Worm (Caenorhabditis elegans) whole organism, L1 larva: Measurements from ENCODE around the gene cah-1.
A peak's percentile ranks its signal among the peaks of the same experiment; 100 is the strongest.
"Not testable (repeated sequence)": the region's sequence is repeated elsewhere in the genome, so short reads cannot be mapped to it uniquely, and the experiment has no call there.

Experiments used
- C04F5.9 ChIP-seq: sonication (generic microtip); optimal IDR thresholded peaks from 2 replicates; lab custom pipeline; 2016; ENCODE audit warnings: missing genetic modification characterization, missing compliant biosample characterization
- F16B12.6 ChIP-seq: fragments of 150-350 bp; optimal IDR thresholded peaks from 2 replicates; lab custom pipeline; 2014; ENCODE audit warnings: missing biosample characterization, missing genetic modification characterization
- Y116A8C.19 ChIP-seq: sonication (generic microtip); optimal IDR thresholded peaks from 2 replicates; lab custom pipeline; 2016; ENCODE audit warnings: missing compliant biosample characterization, missing genetic modification characterization, borderline replicate concordance
- aha-1 ChIP-seq: fragments of 150-350 bp; optimal IDR thresholded peaks from 2 replicates; lab custom pipeline; 2014; ENCODE audit warnings: missing biosample characterization, missing genetic modification characterization
- alr-1 ChIP-seq: fragments of 200-800 bp; sonication (Bioruptor generic); optimal IDR thresholded peaks from 2 replicates; lab custom pipeline; 2018; ENCODE audit warnings: borderline replicate concordance, mild to moderate bottlenecking, missing genetic modification characterization, missing compliant biosample characterization
- aly-2 ChIP-seq: fragments of 150-350 bp; optimal IDR thresholded peaks from 2 replicates; lab custom pipeline; 2014; ENCODE audit warnings: missing biosample characterization, missing genetic modification characterization
- blmp-1 ChIP-seq: fragments of 150-350 bp; optimal IDR thresholded peaks from 2 replicates; lab custom pipeline; 2014; ENCODE audit warnings: missing biosample characterization, missing genetic modification characterization
- ceh-63 ChIP-seq: fragments of 200-800 bp; sonication (Bioruptor generic); optimal IDR thresholded peaks from 2 replicates; lab custom pipeline; 2018; ENCODE audit warnings: mild to moderate bottlenecking, missing genetic modification characterization, missing compliant biosample characterization
- ceh-82 ChIP-seq, 3 experiments: fragments of 150-350 bp in 1 of 3; sonication (generic microtip) in 2 of 3; optimal IDR thresholded peaks; 2 replicates each; lab custom pipeline; 2014 to 2017; ENCODE audit warnings: missing biosample characterization in 3 of 3, missing genetic modification characterization in 3 of 3
- ceh-88 ChIP-seq: fragments of 200-800 bp; sonication (Bioruptor generic); IDR thresholded peaks from 2 replicates; pipeline ENCODE4 v1.3.6; 2022; ENCODE audit warnings: missing genetic modification characterization, missing compliant biosample characterization
- ces-1 ChIP-seq: fragments of 150-350 bp; optimal IDR thresholded peaks from 2 replicates; lab custom pipeline; 2014; ENCODE audit warnings: missing biosample characterization, missing genetic modification reagents, missing genetic modification characterization
- dsc-1 ChIP-seq: sonication (generic microtip); optimal IDR thresholded peaks from 2 replicates; lab custom pipeline; 2016; ENCODE audit warnings: mild to moderate bottlenecking, missing genetic modification characterization, missing compliant biosample characterization
- efl-3 ChIP-seq: fragments of 200-800 bp; sonication (Bioruptor generic); optimal IDR thresholded peaks from 2 replicates; lab custom pipeline; 2018; ENCODE audit warnings: mild to moderate bottlenecking, missing genetic modification characterization, missing compliant biosample characterization
- egl-27 ChIP-seq, 2 experiments: fragments of 150-350 bp in 1 of 2; sonication (generic microtip); optimal IDR thresholded peaks; 3 replicates each; lab custom pipeline; 2017 to 2018; ENCODE audit warnings: missing biosample characterization in 2 of 2, missing genetic modification characterization in 2 of 2, missing genetic modification reagents in 2 of 2
- elt-3 ChIP-seq, 6 experiments: fragments of 150-350 bp in 1 of 6; sonication (generic microtip); optimal IDR thresholded peaks; 2 replicates each; lab custom pipeline; 2017 to 2018; ENCODE audit warnings: missing biosample characterization in 6 of 6, missing genetic modification characterization in 6 of 6, inconsistent platforms in 1 of 6
- ets-5 ChIP-seq: fragments of 200-800 bp; sonication (Bioruptor generic); IDR thresholded peaks from 2 replicates; pipeline ENCODE4 v1.3.6; 2022; ENCODE audit warnings: missing genetic modification characterization, missing compliant biosample characterization
- fos-1 ChIP-seq: fragments of 150-350 bp; optimal IDR thresholded peaks from 2 replicates; lab custom pipeline; 2014; ENCODE audit warnings: missing biosample characterization, missing genetic modification characterization
- hpl-2 ChIP-seq: fragments of 150-350 bp; optimal IDR thresholded peaks from 2 replicates; lab custom pipeline; 2014; ENCODE audit warnings: missing biosample characterization, missing genetic modification reagents, missing genetic modification characterization
- isw-1 ChIP-seq: fragments of 200-800 bp; sonication (Bioruptor generic); IDR thresholded peaks from 2 replicates; pipeline ENCODE4 v1.3.6; 2022; ENCODE audit warnings: missing genetic modification characterization, missing compliant biosample characterization
- lin-13 ChIP-seq: fragments of 150-350 bp; optimal IDR thresholded peaks from 2 replicates; lab custom pipeline; 2014; ENCODE audit warnings: missing biosample characterization, missing genetic modification reagents, missing genetic modification characterization
- lir-3 ChIP-seq: sonication (generic microtip); optimal IDR thresholded peaks from 2 replicates; lab custom pipeline; 2016; ENCODE audit warnings: mild to moderate bottlenecking, missing genetic modification characterization, moderate library complexity, missing compliant biosample characterization; ENCODE audit not compliant: poor library complexity
- lsy-2 ChIP-seq, 2 experiments: fragments of 150-350 bp; optimal IDR thresholded peaks; 2 replicates each; lab custom pipeline; 2014; ENCODE audit warnings: missing biosample characterization in 2 of 2, missing genetic modification characterization in 2 of 2
- mab-9 ChIP-seq: fragments of 200-800 bp; sonication (Bioruptor generic); IDR thresholded peaks from 2 replicates; pipeline ENCODE4 v1.3.6; 2022; ENCODE audit warnings: missing genetic modification reagents, missing genetic modification characterization, missing compliant biosample characterization
- mep-1 ChIP-seq: fragments of 150-350 bp; optimal IDR thresholded peaks from 2 replicates; lab custom pipeline; 2014; ENCODE audit warnings: missing biosample characterization, missing genetic modification characterization
- nhr-11 ChIP-seq: fragments of 150-350 bp; optimal IDR thresholded peaks from 2 replicates; lab custom pipeline; 2014; ENCODE audit warnings: missing biosample characterization, missing genetic modification characterization
- nhr-19 ChIP-seq: fragments of 200-800 bp; sonication (Bioruptor generic); conservative IDR thresholded peaks from 2 replicates; pipeline ENCODE4 v1.3.6; 2022; ENCODE audit warnings: missing genetic modification characterization, missing compliant biosample characterization
- nhr-237 ChIP-seq: fragments of 150-350 bp; optimal IDR thresholded peaks from 2 replicates; lab custom pipeline; 2014; ENCODE audit warnings: missing biosample characterization, missing genetic modification characterization
- nhr-84 ChIP-seq: sonication (generic microtip); optimal IDR thresholded peaks from 2 replicates; lab custom pipeline; 2017; ENCODE audit warnings: missing biosample characterization, missing genetic modification characterization
- nhr-85 ChIP-seq: sonication (generic microtip); peaks from one replicate; lab custom pipeline; 2016; ENCODE audit warnings: missing genetic modification characterization, inconsistent platforms, missing compliant biosample characterization
- pqm-1 ChIP-seq: sonication (generic microtip); optimal IDR thresholded peaks from 3 replicates; lab custom pipeline; 2017; ENCODE audit warnings: missing biosample characterization, missing genetic modification characterization
- rnt-1 ChIP-seq: sonication (generic microtip); optimal IDR thresholded peaks from 2 replicates; lab custom pipeline; 2016; ENCODE audit warnings: mild to moderate bottlenecking, missing genetic modification characterization, moderate library complexity, missing compliant biosample characterization
- snpc-4 ChIP-seq: fragments of 150-350 bp; optimal IDR thresholded peaks from 2 replicates; lab custom pipeline; 2014; ENCODE audit warnings: missing biosample characterization, missing genetic modification characterization
- sox-4 ChIP-seq: sonication (generic microtip); optimal IDR thresholded peaks from 2 replicates; lab custom pipeline; 2016; ENCODE audit warnings: missing genetic modification characterization, missing compliant biosample characterization
- swsn-7 ChIP-seq: sonication (generic microtip); optimal IDR thresholded peaks from 2 replicates; lab custom pipeline; 2016; ENCODE audit warnings: missing genetic modification characterization, missing compliant biosample characterization
- tbx-2 ChIP-seq: sonication (generic microtip); optimal IDR thresholded peaks from 2 replicates; lab custom pipeline; 2016; ENCODE audit warnings: missing genetic modification characterization, missing compliant biosample characterization
- unc-98 ChIP-seq: fragments of 200-800 bp; sonication (Bioruptor generic); IDR thresholded peaks from 2 replicates; pipeline ENCODE4 v1.3.6; 2022; ENCODE audit warnings: missing genetic modification characterization, missing compliant biosample characterization
- xbp-1 ChIP-seq: sonication (generic microtip); optimal IDR thresholded peaks from 2 replicates; lab custom pipeline; 2016; ENCODE audit warnings: missing genetic modification characterization, missing compliant biosample characterization
- zip-4 ChIP-seq: fragments of 200-800 bp; sonication (Bioruptor generic); optimal IDR thresholded peaks from 2 replicates; lab custom pipeline; 2018; ENCODE audit warnings: mild to moderate bottlenecking, missing genetic modification characterization, moderate library complexity, missing compliant biosample characterization
- ztf-11 ChIP-seq, 2 experiments: sonication (generic microtip); optimal IDR thresholded peaks; 2 replicates each; lab custom pipeline; 2016 to 2017; ENCODE audit warnings: missing genetic modification characterization in 2 of 2, missing biosample characterization in 1 of 2, missing compliant biosample characterization in 1 of 2
- ztf-4 ChIP-seq: fragments of 150-350 bp; optimal IDR thresholded peaks from 2 replicates; lab custom pipeline; 2014; ENCODE audit warnings: missing biosample characterization, missing genetic modification characterization

The cah-1 gene

DNA sequence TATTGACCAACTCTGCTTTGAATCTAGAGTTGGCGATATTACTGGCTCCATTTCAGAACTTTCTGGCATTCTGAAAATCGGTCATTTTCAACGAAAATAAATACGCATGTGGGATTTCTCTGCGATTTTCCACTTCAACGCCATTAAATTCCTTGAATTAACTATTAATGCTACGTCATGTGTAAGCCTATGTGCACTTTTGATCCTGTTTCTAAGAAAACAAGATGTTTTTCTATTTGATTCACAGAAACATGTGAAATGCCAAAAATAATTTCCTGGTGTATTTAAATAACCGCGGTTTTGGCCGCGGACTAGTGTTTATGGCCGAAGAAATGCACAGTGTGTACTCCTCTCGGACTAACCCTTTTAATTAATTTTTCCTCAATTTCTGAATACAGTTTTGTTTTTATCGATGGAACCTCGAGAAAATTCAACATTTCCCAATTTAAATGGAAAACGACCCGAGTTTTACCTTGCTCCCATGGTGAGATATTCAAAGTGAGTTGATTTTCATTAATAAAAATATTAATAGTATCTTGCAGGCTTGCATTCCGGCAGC is 16.7 kb downstream of the cah-1 start, which contains the start of the genes C45G9.11 and C45G9.2 (continued):
- peak; percentile 98 for TF ChIP-seq rnt-1 (tag; lab: Kevin White, UChicago)
- peak; percentile 62 for TF ChIP-seq isw-1 (GFP tag; lab: Robert Waterston, UW)
- TF ChIP-seq lir-3 (tag; lab: Kevin White, UChicago): peak; percentile 95
- TF ChIP-seq C04F5.9: peak; percentile 84
- peak; percentile 85 for TF ChIP-seq unc-98 (GFP tag; lab: Robert Waterston, UW)

DNA sequence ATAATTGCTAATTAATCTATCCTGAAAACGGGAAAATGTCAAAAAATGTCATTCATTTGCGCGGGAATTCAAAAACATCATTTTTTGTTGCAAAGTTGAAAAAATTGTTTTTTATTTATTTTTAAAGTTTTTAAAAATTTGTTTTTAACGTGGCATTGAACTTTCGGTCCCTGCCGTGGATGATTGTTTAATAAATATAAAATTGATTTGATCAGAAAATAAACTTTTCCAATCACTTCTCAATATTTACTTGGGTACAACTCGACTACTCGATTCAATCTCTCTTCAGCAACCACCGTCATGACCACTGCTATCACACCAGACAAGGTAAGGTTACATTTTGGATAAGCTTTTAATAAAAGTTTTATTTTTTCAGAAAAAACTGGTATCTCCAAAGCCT is 23.0 kb downstream of the cah-1 start, which contains the start of gene C45G9.4:
Gene C45G9.4 (plus strand): TSS at position 301 of the 400 bp plus-strand sequence.
- TF ChIP-seq egl-27 (tag; optimal IDR thresholded peaks at IDR 0.05; lab: Kevin White, UChicago); isw-1 (GFP tag; lab: Robert Waterston, UW); xbp-1 (tag; lab: Kevin White, UChicago): not testable (repeated sequence)
- TF ChIP-seq, all 84 proteins: peak for 0; not testable (repeated sequence) for 84

DNA sequence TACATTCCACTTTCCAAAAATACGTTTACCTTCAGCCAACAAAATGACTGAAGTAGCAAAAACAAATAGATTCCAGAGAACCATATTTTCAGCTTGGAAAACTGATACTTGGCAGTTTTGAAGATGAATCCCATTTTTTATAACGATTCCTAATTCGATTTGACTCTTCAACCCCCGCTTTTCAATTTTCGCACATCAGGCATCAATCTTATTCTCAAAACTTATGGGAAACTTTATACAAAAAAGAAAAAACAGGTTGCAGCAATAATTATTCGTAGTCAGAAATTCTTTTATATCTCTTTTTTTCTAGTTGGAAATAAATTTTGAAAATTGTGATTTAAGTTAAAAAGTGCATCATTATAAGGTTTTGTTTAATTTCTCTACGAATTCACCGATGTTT is 23.6 kb downstream of the cah-1 start, which contains the start of gene C45G9.10:
Gene C45G9.10 (minus strand): TSS at position 101 of the 400 bp plus-strand sequence.
- TF ChIP-seq ces-1 (GFP tag; lab: Kevin White, UChicago) (no peak), ztf-4 (tag; lab: Kevin White, UChicago) (no peak), nhr-19 (GFP tag; lab: Robert Waterston, UW) (no peak), alr-1 (tag; lab: Kevin White, UChicago) (no peak), zip-4 (GFP tag; lab: Kevin White, UChicago) (no peak), mab-9 (no peak), nhr-84 (tag; lab: Kevin White, UChicago) (no peak), fos-1 (tag; lab: Kevin White, UChicago) (no peak), nhr-11 (tag; lab: Kevin White, UChicago) (no peak), lsy-2 (tag; optimal IDR thresholded peaks at IDR 0.05; lab: Kevin White, UChicago) (no peak), sox-4 (tag; lab: Kevin White, UChicago) (no peak), hpl-2 (no peak), Y116A8C.19 (no peak), efl-3 (GFP tag; lab: Kevin White, UChicago) (no peak), mep-1 (tag; lab: Kevin White, UChicago) (no peak), dsc-1 (no peak), swsn-7 (no peak), pqm-1 (tag; lab: Kevin White, UChicago) (no peak)

DNA sequence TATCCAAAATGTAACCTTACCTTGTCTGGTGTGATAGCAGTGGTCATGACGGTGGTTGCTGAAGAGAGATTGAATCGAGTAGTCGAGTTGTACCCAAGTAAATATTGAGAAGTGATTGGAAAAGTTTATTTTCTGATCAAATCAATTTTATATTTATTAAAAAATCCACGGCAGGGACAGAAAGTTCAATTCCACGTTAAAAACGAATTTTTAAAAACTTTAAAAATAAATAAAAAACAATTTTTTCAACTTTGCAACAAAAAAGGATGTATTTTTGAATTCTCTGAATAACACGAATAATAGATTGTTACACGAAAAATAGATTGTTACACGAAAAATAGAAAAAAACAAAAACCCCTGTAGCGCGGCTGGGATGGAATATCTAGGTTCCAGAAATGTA is 29.7 kb downstream of the cah-1 start, which contains the start of gene C45G9.9:
Gene C45G9.9 (minus strand): TSS at position 101 of the 400 bp plus-strand sequence.
- not testable (repeated sequence) for TF ChIP-seq F16B12.6; blmp-1 (tag; lab: Kevin White, UChicago); nhr-11 (tag; lab: Kevin White, UChicago)

DNA sequence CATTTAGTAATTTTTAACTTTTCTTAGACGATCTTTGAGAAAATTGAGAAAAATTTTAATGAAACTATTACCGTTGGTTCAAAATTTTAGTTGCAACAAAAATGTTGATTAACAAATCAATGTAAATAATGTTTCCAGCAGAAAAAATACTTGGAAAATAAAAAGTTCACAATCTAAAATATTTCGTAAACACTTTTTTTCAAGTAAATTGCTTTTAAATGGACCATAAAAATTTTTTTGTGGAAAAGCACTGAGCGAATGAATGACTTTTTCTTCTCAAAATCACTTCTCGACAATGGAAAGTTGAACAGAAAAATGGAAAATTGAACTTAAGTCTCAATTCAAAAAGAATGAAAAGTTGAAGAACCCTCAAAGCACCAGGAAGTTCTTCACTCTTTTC is 31.9 kb downstream of the cah-1 start, which contains the start of gene C45G9.8:
Gene C45G9.8 (minus strand): TSS at position 101 of the 400 bp plus-strand sequence.
- TF ChIP-seq aly-2 (tag; lab: Kevin White, UChicago) (no peak), lin-13 (GFP tag; lab: Kevin White, UChicago) (no peak), elt-3 (tag; optimal IDR thresholded peaks at IDR 0.05; lab: Kevin White, UChicago) (no peak), tbx-2 (tag; lab: Kevin White, UChicago) (no peak), ets-5 (no peak), ceh-88 (GFP tag; lab: Robert Waterston, UW) (no peak), sox-4 (tag; lab: Kevin White, UChicago) (no peak), mab-9 (no peak), nhr-237 (tag; lab: Kevin White, UChicago) (no peak), nhr-85 (tag; lab: Kevin White, UChicago) (no peak), snpc-4 (no peak), ceh-82 (tag; optimal IDR thresholded peaks at IDR 0.05; lab: Kevin White, UChicago) (no peak), ceh-63 (GFP tag; lab: Kevin White, UChicago) (no peak), ztf-11 (tag; optimal IDR thresholded peaks at IDR 0.05; lab: Kevin White, UChicago) (no peak), aha-1 (tag; lab: Kevin White, UChicago) (no peak), Y116A8C.19 (no peak)
